Fruit fly (Drosophila melanogaster) whole organism, embryonic: ENCODE data around the gene CG45487.
A peak's percentile ranks its signal among the peaks of the same experiment; 100 is the strongest.

ENCODE experiments used
- Aef1 ChIP-seq: fragments of 200-800 bp; sonication (Bioruptor generic); IDR thresholded peaks from 3 replicates; pipeline ENCODE4 v1.3.6; 2022; ENCODE audit warnings: missing biosample characterization, missing genetic modification characterization
- Blimp-1 ChIP-seq: fragments of 200-800 bp; sonication (Bioruptor generic); optimal IDR thresholded peaks from 3 replicates; lab custom pipeline; 2018; ENCODE audit warnings: missing biosample characterization, missing genetic modification characterization, mild to moderate bottlenecking, moderate library complexity, missing genetic modification reagents
- C15 ChIP-seq: fragments of 200-800 bp; sonication (Bioruptor generic); IDR thresholded peaks from 3 replicates; pipeline ENCODE4 v1.3.6; 2022; ENCODE audit warnings: missing biosample characterization, missing genetic modification characterization
- CG1233 ChIP-seq: fragments of 200-800 bp; sonication (Bioruptor generic); optimal IDR thresholded peaks from 4 replicates; lab custom pipeline; 2018; ENCODE audit warnings: missing biosample characterization, mild to moderate bottlenecking, missing genetic modification characterization
- CG15073 ChIP-seq: fragments of 200-800 bp; sonication (Bioruptor generic); optimal IDR thresholded peaks from 2 replicates; lab custom pipeline; 2016; ENCODE audit warnings: missing biosample characterization, missing genetic modification characterization
- CG1647 ChIP-seq: fragments of 200-800 bp; sonication (Bioruptor generic); optimal IDR thresholded peaks from 3 replicates; lab custom pipeline; 2016; ENCODE audit warnings: missing biosample characterization, missing genetic modification characterization
- CG17829 ChIP-seq: fragments of 200-800 bp; optimal IDR thresholded peaks from 2 replicates; lab custom pipeline; 2019; ENCODE audit warnings: missing biosample characterization, mild to moderate bottlenecking, missing genetic modification characterization, moderate library complexity
- CG18599 ChIP-seq: fragments of 200-800 bp; sonication (Bioruptor generic); optimal IDR thresholded peaks from 3 replicates; lab custom pipeline; 2017; ENCODE audit warnings: missing biosample characterization, missing genetic modification characterization, mild to moderate bottlenecking, moderate library complexity, missing genetic modification reagents
- CG2875 ChIP-seq: fragments of 200-800 bp; sonication (Bioruptor generic); optimal IDR thresholded peaks from 2 replicates; lab custom pipeline; 2017; ENCODE audit warnings: missing biosample characterization, mild to moderate bottlenecking, missing genetic modification characterization, missing genetic modification reagents
- CG30431 ChIP-seq: fragments of 200-800 bp; sonication (Bioruptor generic); optimal IDR thresholded peaks from 2 replicates; lab custom pipeline; 2017; ENCODE audit warnings: missing biosample characterization, missing genetic modification characterization
- CG3065 ChIP-seq: fragments of 200-800 bp; sonication (Bioruptor generic); optimal IDR thresholded peaks from 2 replicates; lab custom pipeline; 2016; ENCODE audit warnings: missing biosample characterization, missing genetic modification characterization
- CG31441 ChIP-seq: fragments of 200-800 bp; sonication (Bioruptor generic); IDR thresholded peaks from 2 replicates; pipeline ENCODE4 v1.3.6; 2022; ENCODE audit warnings: missing biosample characterization, missing genetic modification characterization
- CG3281 ChIP-seq: fragments of 200-800 bp; sonication (Bioruptor generic); optimal IDR thresholded peaks from 3 replicates; lab custom pipeline; 2017; ENCODE audit warnings: missing biosample characterization, mild to moderate bottlenecking, missing genetic modification characterization
- CG4282 ChIP-seq: fragments of 200-800 bp; sonication (Bioruptor generic); optimal IDR thresholded peaks from 2 replicates; lab custom pipeline; 2016; ENCODE audit warnings: missing biosample characterization, missing genetic modification characterization
- CG4424 ChIP-seq: fragments of 200-800 bp; sonication (Bioruptor generic); optimal IDR thresholded peaks from 3 replicates; lab custom pipeline; 2016; ENCODE audit warnings: missing biosample characterization, missing genetic modification characterization
- CG5245 ChIP-seq: fragments of 200-800 bp; sonication (Bioruptor generic); optimal IDR thresholded peaks from 3 replicates; lab custom pipeline; 2016; ENCODE audit warnings: missing biosample characterization, missing genetic modification characterization
- CG6791 ChIP-seq: fragments of 200-800 bp; sonication (Bioruptor generic); IDR thresholded peaks from 3 replicates; pipeline ENCODE4 v1.3.6; 2022; ENCODE audit warnings: missing biosample characterization, missing genetic modification characterization; ENCODE audit not compliant: partially characterized antibody
- CG6813 ChIP-seq: fragments of 200-800 bp; sonication (Bioruptor generic); optimal IDR thresholded peaks from 2 replicates; lab custom pipeline; 2017; ENCODE audit warnings: missing biosample characterization, missing genetic modification characterization, mild to moderate bottlenecking, moderate library complexity, missing genetic modification reagents
- D ChIP-seq, 2 experiments: fragments of 200-800 bp in 1 of 2; fragments of >200 bp in 1 of 2; sonication (Bioruptor generic) in 1 of 2; optimal IDR thresholded peaks; 2 replicates in 1 of 2; 3 replicates in 1 of 2; lab custom pipeline; 2017; ENCODE audit warnings: mild to moderate bottlenecking in 1 of 2, missing biosample characterization in 1 of 2, missing genetic modification characterization in 1 of 2, missing genetic modification reagents in 1 of 2
- Ets97D ChIP-seq: fragments of 200-800 bp; sonication (Bioruptor generic); optimal IDR thresholded peaks from 3 replicates; lab custom pipeline; 2016; ENCODE audit warnings: missing biosample characterization, missing genetic modification characterization
- H15 ChIP-seq: fragments of 200-800 bp; sonication (Bioruptor generic); IDR thresholded peaks from 3 replicates; pipeline ENCODE4 v1.3.6; 2022; ENCODE audit warnings: missing biosample characterization, missing genetic modification characterization
- H2.0 ChIP-seq: fragments of 200-800 bp; sonication (Bioruptor generic); IDR thresholded peaks from 2 replicates; pipeline ENCODE4 v1.3.6; 2022; ENCODE audit warnings: missing biosample characterization, missing genetic modification characterization
- Hr3 ChIP-seq: fragments of 200-800 bp; sonication (Bioruptor generic); optimal IDR thresholded peaks from 3 replicates; lab custom pipeline; 2016; ENCODE audit warnings: missing biosample characterization, missing genetic modification characterization
- Hsf ChIP-seq: fragments of 200-800 bp; sonication (Bioruptor generic); optimal IDR thresholded peaks from 3 replicates; lab custom pipeline; 2016; ENCODE audit warnings: missing biosample characterization, missing genetic modification characterization
- Mes4 ChIP-seq: fragments of 200-800 bp; sonication (Bioruptor generic); optimal IDR thresholded peaks from 2 replicates; lab custom pipeline; 2016; ENCODE audit warnings: missing biosample characterization, missing genetic modification characterization
- NC2α ChIP-seq: fragments of 200-800 bp; sonication (Bioruptor generic); optimal IDR thresholded peaks from 2 replicates; lab custom pipeline; 2016; ENCODE audit warnings: missing biosample characterization, missing genetic modification characterization
- Trl ChIP-seq, 3 experiments: fragments of >200 bp in 2 of 3; fragments of 200-800 bp in 1 of 3; sonication (Bioruptor generic) in 1 of 3; optimal IDR thresholded peaks; 2 replicates in 1 of 3; 3 replicates in 2 of 3; lab custom pipeline; 2016 to 2017; ENCODE audit warnings: missing biosample characterization in 1 of 3, missing genetic modification characterization in 1 of 3
- Xbp1 ChIP-seq: fragments of 200-800 bp; sonication (Bioruptor generic); optimal IDR thresholded peaks from 3 replicates; lab custom pipeline; 2016; ENCODE audit warnings: missing biosample characterization, mild to moderate bottlenecking, missing genetic modification characterization
- amos ChIP-seq: fragments of 200-800 bp; sonication (Bioruptor generic); IDR thresholded peaks from 2 replicates; pipeline ENCODE4 v1.3.6; 2022; ENCODE audit warnings: missing biosample characterization, missing genetic modification characterization; ENCODE audit not compliant: partially characterized antibody
- ap ChIP-seq: fragments of 200-800 bp; sonication (Bioruptor generic); IDR thresholded peaks from 2 replicates; pipeline ENCODE4 v1.3.6; 2022; ENCODE audit warnings: missing biosample characterization, missing genetic modification characterization
- br ChIP-seq: fragments of >200 bp; optimal IDR thresholded peaks from 2 replicates; lab custom pipeline; 2017
- cg ChIP-seq: fragments of 200-800 bp; sonication (Bioruptor generic); optimal IDR thresholded peaks from 3 replicates; lab custom pipeline; 2019; ENCODE audit warnings: missing biosample characterization, mild to moderate bottlenecking, missing genetic modification characterization, moderate library complexity
- crol ChIP-seq: fragments of 200-800 bp; sonication (Bioruptor generic); IDR thresholded peaks from 2 replicates; pipeline ENCODE4 v1.3.6; 2022; ENCODE audit warnings: missing biosample characterization, missing genetic modification characterization
- dimm ChIP-seq: fragments of 200-800 bp; sonication (Bioruptor generic); IDR thresholded peaks from 2 replicates; pipeline ENCODE4 v1.3.6; 2022; ENCODE audit warnings: missing biosample characterization, missing genetic modification characterization
- emc ChIP-seq: fragments of 200-800 bp; sonication (Bioruptor generic); optimal IDR thresholded peaks from 2 replicates; lab custom pipeline; 2016; ENCODE audit warnings: missing biosample characterization, missing genetic modification characterization
- fd3F ChIP-seq: fragments of 200-800 bp; sonication (Bioruptor generic); optimal IDR thresholded peaks from 2 replicates; lab custom pipeline; 2018; ENCODE audit warnings: missing biosample characterization, mild to moderate bottlenecking, missing genetic modification characterization, moderate library complexity
- fd96Cb ChIP-seq: fragments of 200-800 bp; sonication (Bioruptor generic); optimal IDR thresholded peaks from 2 replicates; lab custom pipeline; 2018; ENCODE audit warnings: missing biosample characterization, mild to moderate bottlenecking, missing genetic modification characterization, moderate library complexity
- fru ChIP-seq: fragments of >200 bp; optimal IDR thresholded peaks from 2 replicates; lab custom pipeline; 2017
- gcm ChIP-seq: fragments of 200-800 bp; sonication (Bioruptor generic); optimal IDR thresholded peaks from 2 replicates; lab custom pipeline; 2019; ENCODE audit warnings: missing biosample characterization, mild to moderate bottlenecking, missing genetic modification characterization, moderate library complexity
- gfzf ChIP-seq: fragments of 200-800 bp; sonication (Bioruptor generic); optimal IDR thresholded peaks from 2 replicates; lab custom pipeline; 2016; ENCODE audit warnings: missing biosample characterization, mild to moderate bottlenecking, missing genetic modification characterization, moderate library complexity
- ham ChIP-seq: fragments of 200-800 bp; sonication (Bioruptor generic); IDR thresholded peaks from 2 replicates; pipeline ENCODE4 v1.3.6; 2022; ENCODE audit warnings: missing biosample characterization, missing genetic modification characterization
- lab ChIP-seq: fragments of 200-800 bp; sonication (Bioruptor generic); optimal IDR thresholded peaks from 3 replicates; lab custom pipeline; 2017; ENCODE audit warnings: missing biosample characterization, missing genetic modification characterization, mild to moderate bottlenecking, moderate library complexity, missing genetic modification reagents
- otp ChIP-seq: fragments of 200-800 bp; sonication (Bioruptor generic); IDR thresholded peaks from 3 replicates; pipeline ENCODE4, ENCODE4 v1.3.6; 2022; ENCODE audit warnings: missing biosample characterization, missing genetic modification characterization
- pros ChIP-seq: fragments of 200-800 bp; sonication (Bioruptor generic); optimal IDR thresholded peaks from 3 replicates; lab custom pipeline; 2019; ENCODE audit warnings: missing biosample characterization, mild to moderate bottlenecking, missing genetic modification characterization, moderate library complexity
- seq ChIP-seq: fragments of 200-800 bp; sonication (Bioruptor generic); IDR thresholded peaks from 2 replicates; pipeline ENCODE4 v1.3.6; 2022; ENCODE audit warnings: missing biosample characterization, missing genetic modification characterization
- stwl ChIP-seq: fragments of 200-800 bp; sonication (Bioruptor generic); optimal IDR thresholded peaks from 3 replicates; lab custom pipeline; 2018; ENCODE audit warnings: missing biosample characterization, mild to moderate bottlenecking, missing genetic modification characterization, moderate library complexity
- tio ChIP-seq: fragments of 200-800 bp; sonication (Bioruptor generic); optimal IDR thresholded peaks from 2 replicates; lab custom pipeline; 2017; ENCODE audit warnings: missing biosample characterization, missing genetic modification characterization, inconsistent platforms
- unpg ChIP-seq: fragments of 200-800 bp; sonication (Bioruptor generic); optimal IDR thresholded peaks from 3 replicates; lab custom pipeline; 2018; ENCODE audit warnings: missing biosample characterization, mild to moderate bottlenecking, missing genetic modification characterization, moderate library complexity
- zen ChIP-seq: fragments of 200-800 bp; sonication (Bioruptor generic); optimal IDR thresholded peaks from 3 replicates; lab custom pipeline; 2018; ENCODE audit warnings: missing biosample characterization, mild to moderate bottlenecking, missing genetic modification characterization, moderate library complexity

Gene CG45487

DNA sequence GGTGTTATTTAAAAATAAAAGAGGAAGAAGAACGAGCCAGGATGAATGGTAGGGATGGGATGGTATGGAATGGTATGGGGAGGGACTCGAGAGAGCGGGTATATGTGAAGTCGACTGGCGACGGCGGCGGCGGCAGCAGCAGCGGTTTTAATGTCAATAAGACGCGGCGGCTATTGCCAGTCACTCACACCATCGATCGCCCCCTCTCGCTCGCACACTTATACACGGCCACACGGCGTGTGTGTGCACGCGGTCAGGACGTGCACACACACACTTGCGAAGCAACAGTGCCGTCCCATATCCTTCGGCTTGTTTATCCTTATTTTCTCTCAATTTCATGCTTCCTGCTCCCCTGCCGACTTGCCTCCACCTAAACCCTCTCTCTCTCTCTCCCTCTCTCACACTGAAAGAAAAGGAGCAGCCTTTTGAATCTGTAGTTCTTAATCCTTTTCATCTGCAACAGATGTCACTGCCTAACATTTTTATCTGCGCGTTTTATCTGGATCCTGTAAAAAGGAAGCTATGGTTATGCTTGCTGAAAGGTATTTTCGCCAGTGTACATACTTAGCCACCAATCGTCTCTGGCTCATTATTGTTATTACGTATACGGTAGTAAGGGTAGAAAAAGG, 25.8 kb downstream of the CG45487 start (continued):
- TF ChIP-seq ap (peak; percentile 57), Trl (optimal IDR thresholded peaks at IDR 0.05; lab: Kevin White, UChicago) (peak; percentile 45 to 54), Trl (GFP tag; optimal IDR thresholded peaks at IDR 0.05; lab: Kevin White, UChicago) (peak; percentile 91), gcm (GFP tag; lab: Kevin White, UChicago) (peak; percentile 65), CG6791 (GFP tag; lab: Robert Waterston, UW) (no peak), NC2α (GFP tag; lab: Kevin White, UChicago) (peak; percentile 70), fd3F (peak; percentile 73), tio (GFP tag; lab: Kevin White, UChicago) (peak; percentile 77), CG2875 (peak; percentile 56), pros (peak; percentile 67), Ets97D (GFP tag; lab: Kevin White, UChicago) (peak; percentile 22), H2.0 (GFP tag; lab: Robert Waterston, UW) (peak; percentile 83), CG4424 (GFP tag; lab: Kevin White, UChicago) (peak; percentile 81), Xbp1 (peak; percentile 85), CG31441 (peak; percentile 84), CG3065 (GFP tag; lab: Kevin White, UChicago) (peak; percentile 61), unpg (GFP tag; lab: Kevin White, UChicago) (peak; percentile 84), CG1647 (GFP tag; lab: Kevin White, UChicago) (peak; percentile 74), gfzf (no peak), amos (GFP tag; lab: Robert Waterston, UW) (no peak), CG3281 (GFP tag; lab: Kevin White, UChicago) (peak; percentile 79), otp (GFP tag; lab: Robert Waterston, UW) (peak; percentile 82; the same call in 2 of the 3 replicates), lab (GFP tag; lab: Kevin White, UChicago) (peak; percentile 92), zen (peak; percentile 89), CG17829 (tag; lab: Kevin White, UChicago) (peak; percentile 85), CG30431 (GFP tag; lab: Kevin White, UChicago) (peak; percentile 85), CG18599 (GFP tag; lab: Kevin White, UChicago) (peak; percentile 92), fru (lab: Kevin White, UChicago) (no peak), emc (GFP tag; lab: Kevin White, UChicago) (peak; percentile 75), seq (GFP tag; lab: Robert Waterston, UW) (peak; percentile 66), Blimp-1 (GFP tag; lab: Kevin White, UChicago) (peak; percentile 65), fd96Cb (tag; lab: Kevin White, UChicago) (peak; percentile 85), CG5245 (peak; percentile 63), Mes4 (GFP tag; lab: Kevin White, UChicago) (peak; percentile 68), ham (GFP tag; lab: Robert Waterston, UW) (no peak; the same call in 1 of the 2 replicates), cg (GFP tag; lab: Kevin White, UChicago) (peak; percentile 33), stwl (peak; percentile 31), dimm (peak; percentile 63), crol (GFP tag; lab: Robert Waterston, UW) (no peak; the same call in 1 of the 2 replicates), H15 (GFP tag; lab: Robert Waterston, UW) (peak; percentile 67; the same call in 2 of the 3 replicates), CG4282 (GFP tag; lab: Kevin White, UChicago) (peak; percentile 69), br (lab: Kevin White, UChicago) (no peak), CG15073 (GFP tag; lab: Kevin White, UChicago) (peak; percentile 89), CG1233 (GFP tag; lab: Kevin White, UChicago) (peak; percentile 81), Hr3 (GFP tag; lab: Kevin White, UChicago) (peak; percentile 85), D (optimal IDR thresholded peaks at IDR 0.05; lab: Kevin White, UChicago) (no peak), D (GFP tag; optimal IDR thresholded peaks at IDR 0.05; lab: Kevin White, UChicago) (peak; percentile 78), Hsf (GFP tag; lab: Kevin White, UChicago) (peak; percentile 89), CG6813 (GFP tag; lab: Kevin White, UChicago) (peak; percentile 79), C15 (GFP tag; lab: Robert Waterston, UW) (peak; percentile 59; the same call in 1 of the 3 replicates), Aef1 (GFP tag; lab: Robert Waterston, UW) (peak; percentile 72)
